Worm (Caenorhabditis elegans) whole organism, L4 larva: ENCODE results near the gene C09B8.3.

ENCODE experiments used
- ama-1 ChIP-seq: fragments of 150-350 bp; optimal IDR thresholded peaks from 2 replicates; lab custom pipeline; 2014; ENCODE audit warnings: inconsistent platforms, mixed read lengths
- snpc-4 ChIP-seq: fragments of 150-350 bp; optimal IDR thresholded peaks from 2 replicates; lab custom pipeline; 2014; ENCODE audit warnings: missing biosample characterization, missing genetic modification characterization

DNA sequence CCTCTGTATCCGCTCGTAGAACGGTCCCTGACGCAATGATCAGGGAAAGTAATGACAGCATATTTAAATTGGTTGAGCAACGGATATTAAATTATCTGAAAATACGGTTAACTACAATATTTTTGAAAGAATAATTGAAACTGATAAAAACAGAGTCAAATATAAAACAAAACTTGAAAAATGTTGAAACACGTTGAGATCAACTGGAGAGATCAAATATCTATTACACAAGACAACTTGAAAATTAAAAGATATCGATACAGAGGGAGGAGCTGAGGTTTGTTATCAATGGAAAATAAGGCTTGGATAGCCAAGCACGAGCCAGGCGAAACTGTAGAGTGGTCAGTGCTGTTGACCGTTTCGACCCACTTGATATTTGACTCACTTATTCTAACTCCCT lies at the start of gene C09B8.3:
- no peak for TF ChIP-seq snpc-4 (tag; lab: Kevin White, UChicago)
- TF ChIP-seq ama-1 (lab: Kevin White, UChicago), result no peak
